Fruit fly (Drosophila melanogaster) whole organism, embryonic: ENCODE results near the gene CG14401.

Source experiments
- Abd-B ChIP-seq: fragments of 200-800 bp; sonication (Bioruptor generic); optimal IDR thresholded peaks from 2 replicates; lab custom pipeline; 2018; ENCODE audit warnings: missing biosample characterization, mild to moderate bottlenecking, missing genetic modification characterization, moderate library complexity
- Asciz ChIP-seq: fragments of 200-800 bp; sonication (Bioruptor generic); optimal IDR thresholded peaks from 2 replicates; lab custom pipeline; 2017; ENCODE audit warnings: missing biosample characterization, mild to moderate bottlenecking, missing genetic modification characterization, missing genetic modification reagents
- Atf-2 ChIP-seq: fragments of 200-800 bp; sonication (Bioruptor generic); optimal IDR thresholded peaks from 2 replicates; lab custom pipeline; 2016; ENCODE audit warnings: missing biosample characterization, missing genetic modification characterization
- Bdp1 ChIP-seq: fragments of 200-800 bp; sonication (Bioruptor generic); optimal IDR thresholded peaks from 3 replicates; lab custom pipeline; 2016; ENCODE audit warnings: missing biosample characterization, missing genetic modification characterization
- CG10321 ChIP-seq: fragments of 200-800 bp; sonication (Bioruptor generic); IDR thresholded peaks from 2 replicates; pipeline ENCODE4 v1.3.6; 2022; ENCODE audit warnings: missing biosample characterization, missing genetic modification characterization
- CG12071 ChIP-seq: fragments of 200-800 bp; sonication (Bioruptor generic); optimal IDR thresholded peaks from 3 replicates; lab custom pipeline; 2018; ENCODE audit warnings: missing biosample characterization, mild to moderate bottlenecking, missing genetic modification characterization
- CG12299 ChIP-seq: fragments of 200-800 bp; sonication (Bioruptor generic); optimal IDR thresholded peaks from 2 replicates; lab custom pipeline; 2018; ENCODE audit warnings: missing biosample characterization, mild to moderate bottlenecking, missing genetic modification characterization
- CG12391 ChIP-seq: fragments of 200-800 bp; sonication (Bioruptor generic); optimal IDR thresholded peaks from 3 replicates; lab custom pipeline; 2018; ENCODE audit warnings: missing biosample characterization, mild to moderate bottlenecking, missing genetic modification characterization, moderate library complexity
- CG12659 ChIP-seq: fragments of 200-800 bp; sonication (Bioruptor generic); optimal IDR thresholded peaks from 3 replicates; lab custom pipeline; 2017; ENCODE audit warnings: mild to moderate bottlenecking, missing biosample characterization, missing genetic modification reagents, missing genetic modification characterization
- CG14050 ChIP-seq: fragments of 200-800 bp; sonication (Bioruptor generic); IDR thresholded peaks from 3 replicates; pipeline ENCODE4 v1.3.6; 2022; ENCODE audit warnings: missing biosample characterization, missing genetic modification characterization
- CG14667 ChIP-seq: fragments of 200-800 bp; sonication (Bioruptor generic); IDR thresholded peaks from 2 replicates; pipeline ENCODE4 v1.3.6; 2022; ENCODE audit warnings: missing biosample characterization, missing genetic modification characterization
- CG14860 ChIP-seq: fragments of 200-800 bp; sonication (Bioruptor generic); IDR thresholded peaks from 3 replicates; pipeline ENCODE4 v1.3.6; 2022; ENCODE audit warnings: missing biosample characterization, missing genetic modification characterization; ENCODE audit not compliant: partially characterized antibody
- CG15601 ChIP-seq: fragments of 200-800 bp; sonication (Bioruptor generic); optimal IDR thresholded peaks from 3 replicates; lab custom pipeline; 2019; ENCODE audit warnings: missing biosample characterization, mild to moderate bottlenecking, missing genetic modification characterization, moderate library complexity
- CG1603 ChIP-seq: fragments of 200-800 bp; sonication (Bioruptor generic); optimal IDR thresholded peaks from 2 replicates; lab custom pipeline; 2019; ENCODE audit warnings: missing biosample characterization, mild to moderate bottlenecking, missing genetic modification characterization, moderate library complexity
- CG16779 ChIP-seq: fragments of 200-800 bp; sonication (Bioruptor generic); IDR thresholded peaks from 2 replicates; pipeline ENCODE4 v1.3.6; 2022; ENCODE audit warnings: missing biosample characterization, missing genetic modification characterization
- CG18619 ChIP-seq: fragments of 200-800 bp; sonication (Bioruptor generic); optimal IDR thresholded peaks from 3 replicates; lab custom pipeline; 2017; ENCODE audit warnings: missing biosample characterization, mild to moderate bottlenecking, missing genetic modification characterization
- CG18764 ChIP-seq: fragments of 200-800 bp; sonication (Bioruptor generic); optimal IDR thresholded peaks from 3 replicates; lab custom pipeline; 2016; ENCODE audit warnings: missing biosample characterization, missing genetic modification characterization
- CG30403 ChIP-seq: fragments of 200-800 bp; sonication (Bioruptor generic); optimal IDR thresholded peaks from 3 replicates; lab custom pipeline; 2016; ENCODE audit warnings: missing biosample characterization, missing genetic modification characterization
- CG4360 ChIP-seq: fragments of 200-800 bp; sonication (Bioruptor generic); IDR thresholded peaks from 2 replicates; pipeline ENCODE4 v1.3.6; 2022; ENCODE audit warnings: missing biosample characterization, missing genetic modification characterization
- CG5953 ChIP-seq: fragments of 200-800 bp; sonication (Bioruptor generic); IDR thresholded peaks from 2 replicates; pipeline ENCODE4 v1.3.6; 2022; ENCODE audit warnings: missing biosample characterization, missing genetic modification characterization
- CG8281 ChIP-seq: fragments of 200-800 bp; sonication (Bioruptor generic); optimal IDR thresholded peaks from 2 replicates; lab custom pipeline; 2018; ENCODE audit warnings: missing biosample characterization, mild to moderate bottlenecking, missing genetic modification characterization, moderate library complexity
- CG9727 ChIP-seq: fragments of 200-800 bp; sonication (Bioruptor generic); optimal IDR thresholded peaks from 3 replicates; lab custom pipeline; 2017; ENCODE audit warnings: missing biosample characterization, mild to moderate bottlenecking, missing genetic modification characterization
- E2f1 ChIP-seq: fragments of 200-800 bp; sonication (Bioruptor generic); IDR thresholded peaks from 2 replicates; pipeline ENCODE4 v1.3.6; 2022; ENCODE audit warnings: missing biosample characterization, missing genetic modification characterization
- HHEX ChIP-seq: fragments of 200-800 bp; sonication (Bioruptor generic); optimal IDR thresholded peaks from 3 replicates; lab custom pipeline; 2017; ENCODE audit warnings: missing biosample characterization, mild to moderate bottlenecking, missing genetic modification characterization, missing genetic modification reagents
- Mrtf ChIP-seq: fragments of 200-800 bp; sonication (Bioruptor generic); IDR thresholded peaks from 3 replicates; pipeline ENCODE4 v1.3.6; 2022; ENCODE audit warnings: missing biosample characterization, missing genetic modification characterization
- Poxn ChIP-seq: fragments of 200-800 bp; sonication (Bioruptor generic); IDR thresholded peaks from 2 replicates; pipeline ENCODE4 v1.3.6; 2022; ENCODE audit warnings: missing biosample characterization, missing genetic modification characterization
- Rfx ChIP-seq: fragments of 200-800 bp; sonication (Bioruptor generic); IDR thresholded peaks from 2 replicates; pipeline ENCODE4 v1.3.6; 2022; ENCODE audit warnings: missing biosample characterization, missing genetic modification characterization
- Taf1 ChIP-seq: fragments of 200-800 bp; sonication (Bioruptor generic); IDR thresholded peaks from 2 replicates; pipeline ENCODE4 v1.3.6; 2022; ENCODE audit warnings: missing biosample characterization, missing genetic modification characterization
- cas ChIP-seq: fragments of 200-800 bp; sonication (Bioruptor generic); IDR thresholded peaks from 2 replicates; pipeline ENCODE4 v1.3.6; 2022; ENCODE audit warnings: missing biosample characterization, missing genetic modification characterization
- cg ChIP-seq: fragments of 200-800 bp; sonication (Bioruptor generic); optimal IDR thresholded peaks from 3 replicates; lab custom pipeline; 2019; ENCODE audit warnings: missing biosample characterization, mild to moderate bottlenecking, missing genetic modification characterization, moderate library complexity
- chinmo ChIP-seq: fragments of 200-800 bp; sonication (Bioruptor generic); IDR thresholded peaks from 4 replicates; pipeline ENCODE4 v1.3.6; 2022; ENCODE audit warnings: missing biosample characterization, missing genetic modification characterization; ENCODE audit not compliant: partially characterized antibody
- chm ChIP-seq: fragments of 200-800 bp; sonication (Bioruptor generic); IDR thresholded peaks from 2 replicates; pipeline ENCODE4 v1.3.6; 2022; ENCODE audit warnings: missing biosample characterization, missing genetic modification characterization
- ci ChIP-seq: fragments of 200-800 bp; sonication (Bioruptor generic); IDR thresholded peaks from 3 replicates; pipeline ENCODE4 v1.3.6; 2022; ENCODE audit warnings: missing biosample characterization, missing genetic modification characterization
- corto ChIP-seq: fragments of 200-800 bp; sonication (Bioruptor generic); optimal IDR thresholded peaks from 2 replicates; lab custom pipeline; 2016; ENCODE audit warnings: missing biosample characterization, mild to moderate bottlenecking, missing genetic modification characterization, moderate library complexity
- croc ChIP-seq: fragments of 200-800 bp; sonication (Bioruptor generic); conservative IDR thresholded peaks from 3 replicates; pipeline ENCODE4 v1.3.6; 2022; ENCODE audit warnings: missing biosample characterization, missing genetic modification characterization
- grn ChIP-seq: fragments of 200-800 bp; sonication (Bioruptor generic); optimal IDR thresholded peaks from 3 replicates; lab custom pipeline; 2017; ENCODE audit warnings: missing biosample characterization, missing genetic modification characterization
- gsb-n ChIP-seq: fragments of 200-800 bp; sonication (Bioruptor generic); optimal IDR thresholded peaks from 3 replicates; lab custom pipeline; 2018; ENCODE audit warnings: missing biosample characterization, mild to moderate bottlenecking, missing genetic modification characterization
- hbn ChIP-seq: fragments of 200-800 bp; sonication (Bioruptor generic); IDR thresholded peaks from 2 replicates; pipeline ENCODE4 v1.3.6; 2022; ENCODE audit warnings: missing biosample characterization, missing genetic modification characterization; ENCODE audit not compliant: partially characterized antibody
- hth ChIP-seq: fragments of >200 bp; optimal IDR thresholded peaks from 2 replicates; lab custom pipeline; 2017; ENCODE audit warnings: inconsistent platforms
- inv ChIP-seq: fragments of 200-800 bp; sonication (Bioruptor generic); IDR thresholded peaks from 2 replicates; pipeline ENCODE4 v1.3.6; 2022; ENCODE audit warnings: missing biosample characterization, missing genetic modification characterization; ENCODE audit not compliant: partially characterized antibody
- lbe ChIP-seq: fragments of 200-800 bp; sonication (Bioruptor generic); optimal IDR thresholded peaks from 2 replicates; lab custom pipeline; 2016; ENCODE audit warnings: missing biosample characterization, mild to moderate bottlenecking, missing genetic modification characterization
- nerfin-1 ChIP-seq: fragments of 200-800 bp; sonication (Bioruptor generic); optimal IDR thresholded peaks from 3 replicates; lab custom pipeline; 2019; ENCODE audit warnings: missing biosample characterization, mild to moderate bottlenecking, missing genetic modification characterization, moderate library complexity
- psq ChIP-seq: fragments of 200-800 bp; sonication (Bioruptor generic); optimal IDR thresholded peaks from 2 replicates; lab custom pipeline; 2017; ENCODE audit warnings: missing biosample characterization, missing genetic modification characterization
- sens ChIP-seq: fragments of 200-800 bp; sonication (Bioruptor generic); peaks from one replicate; lab custom pipeline; 2016; ENCODE audit warnings: missing biosample characterization, missing genetic modification characterization
- so ChIP-seq: fragments of 200-800 bp; sonication (Bioruptor generic); IDR thresholded peaks from 3 replicates; pipeline ENCODE4 v1.3.6; 2022; ENCODE audit warnings: missing biosample characterization, missing genetic modification characterization
- stwl ChIP-seq: fragments of 200-800 bp; sonication (Bioruptor generic); optimal IDR thresholded peaks from 3 replicates; lab custom pipeline; 2018; ENCODE audit warnings: missing biosample characterization, mild to moderate bottlenecking, missing genetic modification characterization, moderate library complexity
- tll ChIP-seq, 2 experiments: fragments of 200-800 bp in 1 of 2; fragments of >200 bp in 1 of 2; sonication (Bioruptor generic) in 1 of 2; optimal IDR thresholded peaks; 2 replicates each; lab custom pipeline; 2017 to 2019; ENCODE audit warnings: missing biosample characterization in 2 of 2, missing genetic modification characterization in 2 of 2, mild to moderate bottlenecking in 1 of 2, moderate library complexity in 1 of 2
- trem ChIP-seq: fragments of 200-800 bp; optimal IDR thresholded peaks from 3 replicates; lab custom pipeline; 2019; ENCODE audit warnings: missing biosample characterization, mild to moderate bottlenecking, missing genetic modification characterization, moderate library complexity
- twi ChIP-seq: fragments of 200-800 bp; optimal IDR thresholded peaks from 2 replicates; lab custom pipeline; 2019; ENCODE audit warnings: missing biosample characterization, mild to moderate bottlenecking, missing genetic modification characterization, moderate library complexity
- zfh1 ChIP-seq: fragments of 200-800 bp; sonication (Bioruptor generic); IDR thresholded peaks from 3 replicates; pipeline ENCODE4 v1.3.6; 2022; ENCODE audit warnings: missing biosample characterization, missing genetic modification characterization

CG14401 gene

dm6 chr2L:20889857-20890606, 20.4 kb downstream of the CG14401 start (continued):
- TF ChIP-seq CG12659 (GFP tag; lab: Kevin White, UChicago) (peak; percentile 24), Asciz (GFP tag; lab: Kevin White, UChicago) (peak; percentile 65), CG16779 (no peak), CG1603 (tag; lab: Kevin White, UChicago) (peak; percentile 67), CG5953 (no peak), ci (GFP tag; lab: Robert Waterston, UW) (peak; percentile 67; the same call in 1 of the 3 replicates), CG10321 (GFP tag; lab: Robert Waterston, UW) (no peak), hth (no peak), psq (GFP tag; lab: Kevin White, UChicago) (no peak), E2f1 (GFP tag; lab: Robert Waterston, UW) (no peak), CG12299 (tag; lab: Kevin White, UChicago) (no peak), Taf1 (no peak), cg (no peak), stwl (tag; lab: Kevin White, UChicago) (no peak), corto (GFP tag; lab: Kevin White, UChicago) (no peak), gsb-n (tag; lab: Kevin White, UChicago) (peak; percentile 45), lbe (GFP tag; lab: Kevin White, UChicago) (no peak), Atf-2 (GFP tag; lab: Kevin White, UChicago) (no peak), Mrtf (no peak), twi (no peak), HHEX (GFP tag; lab: Kevin White, UChicago) (peak; percentile 19), CG12391 (tag; lab: Kevin White, UChicago) (peak; percentile 42), Bdp1 (GFP tag; lab: Kevin White, UChicago) (peak; percentile 7), CG18764 (GFP tag; lab: Kevin White, UChicago) (no peak), CG15601 (no peak), trem (tag; lab: Kevin White, UChicago) (no peak), chm (GFP tag; lab: Robert Waterston, UW) (0 out of 2 replicates have a peak, but pooled peaks have one; percentile 60), sens (GFP tag; lab: Kevin White, UChicago) (peak; percentile 89), croc (GFP tag; lab: Robert Waterston, UW) (no peak), CG9727 (GFP tag; lab: Kevin White, UChicago) (peak; percentile 40), hbn (GFP tag; lab: Robert Waterston, UW) (no peak), nerfin-1 (no peak), inv (no peak), CG4360 (GFP tag; lab: Robert Waterston, UW) (no peak), so (GFP tag; lab: Robert Waterston, UW) (no peak), CG14860 (no peak), CG14667 (no peak), Poxn (no peak), CG12071 (GFP tag; lab: Kevin White, UChicago) (peak; percentile 35), CG18619 (GFP tag; lab: Kevin White, UChicago) (no peak), tll (GFP tag; optimal IDR thresholded peaks at IDR 0.05; lab: Kevin White, UChicago) (no peak), CG14050 (GFP tag; lab: Robert Waterston, UW) (no peak), Rfx (GFP tag; lab: Robert Waterston, UW) (no peak), chinmo (GFP tag; lab: Robert Waterston, UW) (peak; percentile 93), CG30403 (GFP tag; lab: Kevin White, UChicago) (peak; percentile 48), cas (GFP tag; lab: Robert Waterston, UW) (no peak), Abd-B (peak; percentile 34), grn (GFP tag; lab: Kevin White, UChicago) (no peak), zfh1 (GFP tag; lab: Robert Waterston, UW) (no peak), CG8281 (tag; lab: Kevin White, UChicago) (peak; percentile 5)
